Worm (Caenorhabditis elegans) whole organism, mixed stage, embryonic: ENCODE data around the gene srh-265.

Source experiments
- ceh-39 ChIP-seq: fragments of 150-350 bp; optimal IDR thresholded peaks from 2 replicates; lab custom pipeline; 2014; ENCODE audit warnings: missing biosample characterization, missing genetic modification characterization
- ces-1 ChIP-seq: fragments of 150-350 bp; optimal IDR thresholded peaks from 2 replicates; lab custom pipeline; 2014; ENCODE audit warnings: missing biosample characterization, missing genetic modification reagents, missing genetic modification characterization
- cnd-1 ChIP-seq: fragments of 200-800 bp; sonication (Bioruptor generic); optimal IDR thresholded peaks from 2 replicates; lab custom pipeline; 2018; ENCODE audit warnings: mild to moderate bottlenecking, missing genetic modification characterization, missing compliant biosample characterization
- elt-1 ChIP-seq: sonication (generic microtip); optimal IDR thresholded peaks from 2 replicates; lab custom pipeline; 2017; ENCODE audit warnings: missing genetic modification characterization, mild to moderate bottlenecking, missing compliant biosample characterization, antibody characterized with exemption, moderate library complexity, borderline replicate concordance; ENCODE audit not compliant: insufficient read depth
- flh-1 ChIP-seq: fragments of 200-800 bp; sonication (Bioruptor generic); optimal IDR thresholded peaks from 2 replicates; lab custom pipeline; 2018; ENCODE audit warnings: mild to moderate bottlenecking, missing genetic modification characterization, moderate library complexity, missing compliant biosample characterization
- lin-13 ChIP-seq: fragments of 150-350 bp; optimal IDR thresholded peaks from 2 replicates; lab custom pipeline; 2014; ENCODE audit warnings: missing biosample characterization, missing genetic modification characterization
- lsy-2 ChIP-seq: fragments of 150-350 bp; optimal IDR thresholded peaks from 2 replicates; lab custom pipeline; 2014; ENCODE audit warnings: missing biosample characterization, missing genetic modification characterization
- mep-1 ChIP-seq: fragments of 150-350 bp; optimal IDR thresholded peaks from 2 replicates; lab custom pipeline; 2017; ENCODE audit warnings: missing biosample characterization, missing genetic modification reagents, missing genetic modification characterization, inconsistent platforms
- nhr-12 ChIP-seq: fragments of 150-350 bp; optimal IDR thresholded peaks from 2 replicates; lab custom pipeline; 2014; ENCODE audit warnings: missing biosample characterization, missing genetic modification characterization
- nhr-237 ChIP-seq: fragments of 150-350 bp; optimal IDR thresholded peaks from 2 replicates; lab custom pipeline; 2014; ENCODE audit warnings: missing biosample characterization, missing genetic modification characterization
- nhr-76 ChIP-seq: sonication (generic microtip); optimal IDR thresholded peaks from 2 replicates; lab custom pipeline; 2017; ENCODE audit warnings: missing biosample characterization, missing genetic modification characterization
- tbx-8 ChIP-seq: fragments of 200-800 bp; sonication (Bioruptor generic); optimal IDR thresholded peaks from 2 replicates; lab custom pipeline; 2018; ENCODE audit warnings: mild to moderate bottlenecking, missing genetic modification characterization, moderate library complexity, missing compliant biosample characterization
- unc-62 ChIP-seq: fragments of 150-350 bp; optimal IDR thresholded peaks from 2 replicates; lab custom pipeline; 2014; ENCODE audit warnings: missing biosample characterization, missing genetic modification reagents, missing genetic modification characterization

- TF ChIP-seq nhr-76 (tag; lab: Kevin White, UChicago): no peak
- TF ChIP-seq nhr-237 (tag; lab: Kevin White, UChicago): no peak
- no peak for TF ChIP-seq mep-1
- no peak for TF ChIP-seq ceh-39 (tag; lab: Kevin White, UChicago)
- no peak for TF ChIP-seq unc-62 (GFP tag; lab: Kevin White, UChicago)
- no peak for TF ChIP-seq lsy-2 (tag; lab: Kevin White, UChicago)
- no peak for TF ChIP-seq elt-1 (tag; lab: Kevin White, UChicago)
- no peak for TF ChIP-seq lin-13
- no peak for TF ChIP-seq flh-1
- TF ChIP-seq ces-1 (GFP tag; lab: Kevin White, UChicago): no peak
- TF ChIP-seq nhr-12 (tag; lab: Kevin White, UChicago): no peak
- TF ChIP-seq tbx-8 (GFP tag; lab: Kevin White, UChicago): no peak
- TF ChIP-seq cnd-1 (tag; lab: Kevin White, UChicago): no peak
Observed at ce11 chrV:15406928-15407327, 9.1 kb upstream of the srh-265 start, which contains the start of gene srh-257.
